Fruit fly (Drosophila melanogaster) whole organism: ENCODE measurements around the gene CG31248.

Experiments used
- CG8478 ChIP-seq: fragments of >200 bp; optimal IDR thresholded peaks from 2 replicates; lab custom pipeline; 2018; ENCODE audit warnings: inconsistent platforms
- Dll ChIP-seq: fragments of >200 bp; optimal IDR thresholded peaks from 2 replicates; lab custom pipeline; 2017
- EcR ChIP-seq, 2 experiments: fragments of >200 bp; optimal IDR thresholded peaks; 2 replicates each; lab custom pipeline; 2017; ENCODE audit warnings: missing biosample characterization in 2 of 2, missing genetic modification characterization in 2 of 2, missing genetic modification reagents in 2 of 2
- pan ChIP-seq: fragments of >200 bp; optimal IDR thresholded peaks from 2 replicates; lab custom pipeline; 2017
- psq ChIP-seq: fragments of >200 bp; optimal IDR thresholded peaks from 2 replicates; lab custom pipeline; 2017
- usp ChIP-seq: fragments of >200 bp; optimal IDR thresholded peaks from 2 replicates; lab custom pipeline; 2017; ENCODE audit warnings: missing biosample characterization, missing genetic modification characterization, mixed read lengths

DNA sequence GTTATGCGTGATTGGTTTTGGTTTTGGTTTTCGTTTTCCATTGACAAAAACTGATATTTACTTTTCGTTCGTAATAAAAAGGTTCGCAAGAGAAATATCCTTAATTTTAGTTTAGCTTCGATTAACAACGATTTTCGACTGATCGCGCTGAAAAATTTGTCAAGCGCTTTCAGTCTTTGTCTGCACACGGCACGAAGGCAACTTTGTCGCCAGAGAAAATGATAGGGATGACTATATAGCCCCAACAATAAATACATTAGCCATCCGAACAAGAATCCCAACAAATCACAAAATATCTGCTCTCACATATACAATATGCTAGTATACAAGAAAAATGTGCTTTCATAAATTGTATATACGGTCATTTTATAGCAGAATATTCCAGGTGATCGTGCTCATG lies 11.5 kb upstream of the CG31248 start, which contains the start of gene Mlp84B:
- TF ChIP-seq CG8478 (no peak), usp (GFP tag; lab: Kevin White, UChicago) (no peak), psq (lab: Kevin White, UChicago) (no peak), pan (lab: Kevin White, UChicago) (no peak), Dll (lab: Kevin White, UChicago) (no peak), EcR (GFP tag; optimal IDR thresholded peaks at IDR 0.05; lab: Kevin White, UChicago) (no peak)
